Fruit fly (Drosophila melanogaster) whole organism, embryonic: Measurements from ENCODE around the gene CG12289.

Experiments used
- Abd-B ChIP-seq: fragments of 200-800 bp; sonication (Bioruptor generic); optimal IDR thresholded peaks from 2 replicates; lab custom pipeline; 2018; ENCODE audit warnings: missing biosample characterization, mild to moderate bottlenecking, missing genetic modification characterization, moderate library complexity
- CG10959 ChIP-seq: fragments of 200-800 bp; sonication (Bioruptor generic); IDR thresholded peaks from 2 replicates; pipeline ENCODE4 v1.3.6; 2022; ENCODE audit warnings: missing biosample characterization, missing genetic modification characterization
- CG12744 ChIP-seq: fragments of 200-800 bp; sonication (Bioruptor generic); optimal IDR thresholded peaks from 2 replicates; lab custom pipeline; 2016; ENCODE audit warnings: missing biosample characterization, missing genetic modification characterization
- CG12769 ChIP-seq: fragments of 200-800 bp; sonication (Bioruptor generic); optimal IDR thresholded peaks from 2 replicates; lab custom pipeline; 2019; ENCODE audit warnings: missing biosample characterization, mild to moderate bottlenecking, missing genetic modification characterization, moderate library complexity
- CG14050 ChIP-seq: fragments of 200-800 bp; sonication (Bioruptor generic); IDR thresholded peaks from 3 replicates; pipeline ENCODE4 v1.3.6; 2022; ENCODE audit warnings: missing biosample characterization, missing genetic modification characterization
- CG17328 ChIP-seq: fragments of 200-800 bp; sonication (Bioruptor generic); IDR thresholded peaks from 2 replicates; pipeline ENCODE4 v1.3.6; 2022; ENCODE audit warnings: missing biosample characterization, missing genetic modification characterization
- CG17359 ChIP-seq: fragments of 200-800 bp; sonication (Bioruptor generic); optimal IDR thresholded peaks from 3 replicates; lab custom pipeline; 2018; ENCODE audit warnings: missing biosample characterization, mild to moderate bottlenecking, missing genetic modification characterization, moderate library complexity
- CG2129 ChIP-seq: fragments of 200-800 bp; sonication (Bioruptor generic); IDR thresholded peaks from 2 replicates; pipeline ENCODE4 v1.3.6; 2022; ENCODE audit warnings: missing biosample characterization, missing genetic modification characterization; ENCODE audit not compliant: partially characterized antibody
- CG30020 ChIP-seq: fragments of 200-800 bp; optimal IDR thresholded peaks from 2 replicates; lab custom pipeline; 2019; ENCODE audit warnings: missing biosample characterization, mild to moderate bottlenecking, missing genetic modification characterization, moderate library complexity
- CG31224 ChIP-seq: fragments of 200-800 bp; sonication (Bioruptor generic); IDR thresholded peaks from 2 replicates; pipeline ENCODE4 v1.3.6; 2022; ENCODE audit warnings: missing biosample characterization, missing genetic modification characterization
- CG43689 ChIP-seq: fragments of 200-800 bp; sonication (Bioruptor generic); IDR thresholded peaks from 2 replicates; pipeline ENCODE4 v1.3.6; 2022; ENCODE audit warnings: missing biosample characterization, missing genetic modification characterization
- CG4820 ChIP-seq: fragments of 200-800 bp; sonication (Bioruptor generic); optimal IDR thresholded peaks from 3 replicates; lab custom pipeline; 2016; ENCODE audit warnings: missing biosample characterization, missing genetic modification characterization
- CG4854 ChIP-seq: fragments of 200-800 bp; sonication (Bioruptor generic); optimal IDR thresholded peaks from 2 replicates; lab custom pipeline; 2016; ENCODE audit warnings: missing biosample characterization, missing genetic modification characterization, inconsistent platforms
- CG6654 ChIP-seq: fragments of 200-800 bp; sonication (Bioruptor generic); optimal IDR thresholded peaks from 2 replicates; lab custom pipeline; 2017; ENCODE audit warnings: missing biosample characterization, mild to moderate bottlenecking, missing genetic modification characterization
- CG9609 ChIP-seq: fragments of 200-800 bp; sonication (Bioruptor generic); optimal IDR thresholded peaks from 3 replicates; lab custom pipeline; 2016; ENCODE audit warnings: missing biosample characterization, missing genetic modification characterization
- CkIIα-i1 ChIP-seq: fragments of 200-800 bp; sonication (Bioruptor generic); IDR thresholded peaks from 2 replicates; pipeline ENCODE4 v1.3.6; 2022; ENCODE audit warnings: missing biosample characterization, missing genetic modification characterization
- D19B ChIP-seq: fragments of 200-800 bp; sonication (Bioruptor generic); optimal IDR thresholded peaks from 2 replicates; lab custom pipeline; 2017; ENCODE audit warnings: missing biosample characterization, mild to moderate bottlenecking, missing genetic modification characterization
- Dek ChIP-seq: fragments of 200-800 bp; sonication (Bioruptor generic); optimal IDR thresholded peaks from 3 replicates; lab custom pipeline; 2019; ENCODE audit warnings: missing biosample characterization, mild to moderate bottlenecking, missing genetic modification characterization, moderate library complexity
- Drgx ChIP-seq: fragments of 200-800 bp; sonication (Bioruptor generic); IDR thresholded peaks from 2 replicates; pipeline ENCODE4 v1.3.6; 2022; ENCODE audit warnings: missing biosample characterization, missing genetic modification characterization
- Eip74EF ChIP-seq, 2 experiments: fragments of 200-800 bp in 1 of 2; fragments of >200 bp in 1 of 2; sonication (Bioruptor generic) in 1 of 2; optimal IDR thresholded peaks; 2 replicates each; lab custom pipeline; 2017 to 2019; ENCODE audit warnings: missing biosample characterization in 2 of 2, missing genetic modification characterization in 2 of 2, mild to moderate bottlenecking in 1 of 2, moderate library complexity in 1 of 2
- H2.0 ChIP-seq: fragments of 200-800 bp; sonication (Bioruptor generic); IDR thresholded peaks from 2 replicates; pipeline ENCODE4 v1.3.6; 2022; ENCODE audit warnings: missing biosample characterization, missing genetic modification characterization
- Hsf ChIP-seq: fragments of 200-800 bp; sonication (Bioruptor generic); optimal IDR thresholded peaks from 3 replicates; lab custom pipeline; 2016; ENCODE audit warnings: missing biosample characterization, missing genetic modification characterization
- Lpt ChIP-seq: fragments of >200 bp; optimal IDR thresholded peaks from 2 replicates; lab custom pipeline; 2018; ENCODE audit warnings: missing biosample characterization, missing genetic modification characterization
- Pdp1 ChIP-seq, 2 experiments: fragments of 200-800 bp; sonication (Bioruptor generic); optimal IDR thresholded peaks; 3 replicates each; lab custom pipeline; 2016; ENCODE audit warnings: missing biosample characterization in 2 of 2, missing genetic modification characterization in 2 of 2, mild to moderate bottlenecking in 1 of 2, moderate library complexity in 1 of 2
- Side ChIP-seq: fragments of 200-800 bp; sonication (Bioruptor generic); optimal IDR thresholded peaks from 2 replicates; lab custom pipeline; 2016; ENCODE audit warnings: missing biosample characterization, missing genetic modification characterization
- Six4 ChIP-seq: fragments of 200-800 bp; sonication (Bioruptor generic); optimal IDR thresholded peaks from 2 replicates; lab custom pipeline; 2016; ENCODE audit warnings: missing biosample characterization, missing genetic modification characterization
- Tbp ChIP-seq: fragments of >200 bp; optimal IDR thresholded peaks from 2 replicates; lab custom pipeline; 2018; ENCODE audit warnings: missing biosample characterization, missing genetic modification characterization
- Usf ChIP-seq: fragments of 200-800 bp; sonication (Bioruptor generic); optimal IDR thresholded peaks from 2 replicates; lab custom pipeline; 2017; ENCODE audit warnings: missing genotype, missing biosample characterization, missing genetic modification characterization
- Vsx1 ChIP-seq: fragments of 200-800 bp; sonication (Bioruptor generic); optimal IDR thresholded peaks from 2 replicates; lab custom pipeline; 2017; ENCODE audit warnings: missing biosample characterization, mild to moderate bottlenecking, missing genetic modification characterization, missing genetic modification reagents
- bbx ChIP-seq: fragments of 200-800 bp; sonication (Bioruptor generic); IDR thresholded peaks from 2 replicates; pipeline ENCODE4 v1.3.6; 2022; ENCODE audit warnings: missing biosample characterization, missing genetic modification characterization; ENCODE audit not compliant: partially characterized antibody
- cwo ChIP-seq: fragments of 200-800 bp; sonication (Bioruptor generic); optimal IDR thresholded peaks from 3 replicates; lab custom pipeline; 2017; ENCODE audit warnings: missing biosample characterization, missing genetic modification characterization, mild to moderate bottlenecking, moderate library complexity, missing genetic modification reagents
- disco-r ChIP-seq: fragments of 200-800 bp; sonication (Bioruptor generic); optimal IDR thresholded peaks from 2 replicates; lab custom pipeline; 2016; ENCODE audit warnings: missing biosample characterization, missing genetic modification characterization
- dpn ChIP-seq, 2 experiments: fragments of 200-800 bp; sonication (Bioruptor generic); optimal IDR thresholded peaks; 3 replicates each; lab custom pipeline; 2016; ENCODE audit warnings: missing biosample characterization in 2 of 2, missing genetic modification characterization in 2 of 2
- emc ChIP-seq: fragments of 200-800 bp; sonication (Bioruptor generic); optimal IDR thresholded peaks from 2 replicates; lab custom pipeline; 2016; ENCODE audit warnings: missing biosample characterization, missing genetic modification characterization
- eyg ChIP-seq: fragments of 200-800 bp; sonication (Bioruptor generic); optimal IDR thresholded peaks from 3 replicates; lab custom pipeline; 2016; ENCODE audit warnings: missing biosample characterization, missing genetic modification characterization
- fd64A ChIP-seq: fragments of 200-800 bp; sonication (Bioruptor generic); optimal IDR thresholded peaks from 3 replicates; lab custom pipeline; 2018; ENCODE audit warnings: missing biosample characterization, mild to moderate bottlenecking, missing genetic modification characterization
- jumu ChIP-seq: fragments of 200-800 bp; sonication (Bioruptor generic); optimal IDR thresholded peaks from 3 replicates; lab custom pipeline; 2016; ENCODE audit warnings: missing biosample characterization, missing genetic modification characterization
- kah ChIP-seq: fragments of 200-800 bp; sonication (Bioruptor generic); optimal IDR thresholded peaks from 2 replicates; lab custom pipeline; 2018; ENCODE audit warnings: missing biosample characterization, mild to moderate bottlenecking, missing genetic modification characterization
- lab ChIP-seq: fragments of 200-800 bp; sonication (Bioruptor generic); optimal IDR thresholded peaks from 3 replicates; lab custom pipeline; 2017; ENCODE audit warnings: missing biosample characterization, missing genetic modification characterization, mild to moderate bottlenecking, moderate library complexity, missing genetic modification reagents
- nmo ChIP-seq: fragments of 200-800 bp; sonication (Bioruptor generic); optimal IDR thresholded peaks from 2 replicates; lab custom pipeline; 2018; ENCODE audit warnings: missing biosample characterization, mild to moderate bottlenecking, missing genetic modification characterization, moderate library complexity
- onecut ChIP-seq: fragments of 200-800 bp; sonication (Bioruptor generic); IDR thresholded peaks from 2 replicates; pipeline ENCODE4 v1.3.6; 2022; ENCODE audit warnings: missing biosample characterization, missing genetic modification characterization
- pb ChIP-seq: fragments of 200-800 bp; sonication (Bioruptor generic); optimal IDR thresholded peaks from 3 replicates; lab custom pipeline; 2016; ENCODE audit warnings: missing biosample characterization, missing genetic modification characterization
- slp2 ChIP-seq: fragments of 200-800 bp; sonication (Bioruptor generic); optimal IDR thresholded peaks from 2 replicates; lab custom pipeline; 2016; ENCODE audit warnings: missing biosample characterization, missing genetic modification characterization
- so ChIP-seq: fragments of 200-800 bp; sonication (Bioruptor generic); IDR thresholded peaks from 3 replicates; pipeline ENCODE4 v1.3.6; 2022; ENCODE audit warnings: missing biosample characterization, missing genetic modification characterization
- ssp ChIP-seq: fragments of 200-800 bp; sonication (Bioruptor generic); IDR thresholded peaks from 2 replicates; pipeline ENCODE4 v1.3.6; 2022; ENCODE audit warnings: missing biosample characterization, missing genetic modification characterization
- tll ChIP-seq, 2 experiments: fragments of 200-800 bp in 1 of 2; fragments of >200 bp in 1 of 2; sonication (Bioruptor generic) in 1 of 2; optimal IDR thresholded peaks; 2 replicates each; lab custom pipeline; 2017 to 2019; ENCODE audit warnings: missing biosample characterization in 2 of 2, missing genetic modification characterization in 2 of 2, mild to moderate bottlenecking in 1 of 2, moderate library complexity in 1 of 2
- tx ChIP-seq: fragments of 200-800 bp; sonication (Bioruptor generic); optimal IDR thresholded peaks from 2 replicates; lab custom pipeline; 2016; ENCODE audit warnings: missing biosample characterization, missing genetic modification characterization
- vnd ChIP-seq: fragments of 200-800 bp; sonication (Bioruptor generic); IDR thresholded peaks from 3 replicates; pipeline ENCODE4 v1.3.6; 2022; ENCODE audit warnings: missing biosample characterization, missing genetic modification characterization; ENCODE audit not compliant: partially characterized antibody
- yki ChIP-seq: fragments of >200 bp; optimal IDR thresholded peaks from 3 replicates; lab custom pipeline; 2018
- zen2 ChIP-seq: fragments of 200-800 bp; sonication (Bioruptor generic); IDR thresholded peaks from 3 replicates; pipeline ENCODE4 v1.3.6; 2022; ENCODE audit warnings: missing biosample characterization, missing genetic modification characterization; ENCODE audit not compliant: partially characterized antibody

CG12289 gene

DNA sequence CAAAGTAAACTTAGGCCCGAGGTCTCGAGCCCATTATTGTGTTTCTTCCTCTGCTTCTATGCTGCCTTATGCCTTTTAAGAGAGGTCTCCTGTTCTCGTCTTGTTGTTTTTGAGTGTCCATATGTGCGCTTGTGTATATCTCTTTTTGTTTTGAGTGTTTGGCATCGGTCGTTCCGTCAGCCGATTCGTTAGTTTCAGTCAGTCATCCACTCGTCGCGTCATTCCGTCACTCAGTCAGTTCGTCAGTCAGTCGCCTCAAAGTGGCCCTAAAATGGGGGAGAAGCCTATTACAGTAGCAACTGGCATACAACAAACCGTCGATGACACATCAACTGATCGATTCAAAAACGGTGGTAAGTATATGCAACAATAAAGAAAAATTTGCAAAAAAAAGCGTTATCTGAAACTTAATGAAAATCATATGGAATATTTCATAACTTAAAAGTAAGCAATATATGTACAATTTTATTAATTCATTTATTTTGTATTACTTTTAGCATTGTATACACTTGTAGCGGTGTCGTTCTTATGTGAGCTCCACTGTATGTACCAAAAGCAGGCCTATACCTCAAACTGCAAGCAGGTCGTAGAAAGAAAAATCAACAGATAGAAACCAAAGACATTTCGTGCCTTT, 40.1 kb downstream of the CG12289 start (continued):
- TF ChIP-seq D19B: peak; percentile 65
- TF ChIP-seq emc (GFP tag; lab: Kevin White, UChicago): peak; percentile 43
- peak; percentile 96 for TF ChIP-seq nmo (GFP tag; lab: Kevin White, UChicago)
- peak; percentile 90 for TF ChIP-seq ssp (GFP tag; lab: Robert Waterston, UW)
- TF ChIP-seq CG4820 (GFP tag; lab: Kevin White, UChicago): peak; percentile 95
- no peak for TF ChIP-seq zen2
- peak; percentile 93 for TF ChIP-seq tx (GFP tag; lab: Kevin White, UChicago)
- TF ChIP-seq CG31224: peak; percentile 68
- peak; percentile 56 for TF ChIP-seq pb
- TF ChIP-seq bbx: no peak
- TF ChIP-seq H2.0: peak; percentile 98
- peak; percentile 91 for TF ChIP-seq kah
- TF ChIP-seq CG4854 (GFP tag; lab: Kevin White, UChicago): peak; percentile 76
- TF ChIP-seq onecut (GFP tag; lab: Robert Waterston, UW): peak; percentile 92
- peak; percentile 81 for TF ChIP-seq fd64A (GFP tag; lab: Kevin White, UChicago)
- peak; percentile 86 for TF ChIP-seq Usf (GFP tag; lab: Kevin White, UChicago)
- TF ChIP-seq CG2129: no peak
- no peak for TF ChIP-seq Tbp (GFP tag; lab: Kevin White, UChicago)
- peak; percentile 69 for TF ChIP-seq Drgx (GFP tag; lab: Robert Waterston, UW)
- peak; percentile 75 for TF ChIP-seq Side (GFP tag; lab: Kevin White, UChicago)
- peak; percentile 86 for TF ChIP-seq CG6654 (GFP tag; lab: Kevin White, UChicago)
- TF ChIP-seq CG30020 (tag; lab: Kevin White, UChicago): peak; percentile 76
- peak; percentile 84 for TF ChIP-seq cwo (GFP tag; lab: Kevin White, UChicago)
- TF ChIP-seq CkIIα-i1: peak; percentile 81
- TF ChIP-seq CG43689 (GFP tag; lab: Robert Waterston, UW): peak; percentile 96
- TF ChIP-seq eyg (GFP tag; lab: Kevin White, UChicago): peak; percentile 32
- TF ChIP-seq yki (lab: Kevin White, UChicago): no peak
- peak; percentile 90 for TF ChIP-seq CG12744 (GFP tag; lab: Kevin White, UChicago)
- TF ChIP-seq slp2 (GFP tag; lab: Kevin White, UChicago): peak; percentile 92
- TF ChIP-seq Six4 (GFP tag; lab: Kevin White, UChicago): peak; percentile 93
- TF ChIP-seq CG12769 (tag; lab: Kevin White, UChicago): peak; percentile 94
- peak; percentile 90 for TF ChIP-seq lab (GFP tag; lab: Kevin White, UChicago)
- peak; percentile 99 for TF ChIP-seq CG17328 (GFP tag; lab: Robert Waterston, UW)
- TF ChIP-seq jumu (GFP tag; lab: Kevin White, UChicago): peak; percentile 76
- peak; percentile 96 for TF ChIP-seq CG17359 (tag; lab: Kevin White, UChicago)
- peak in 1 of 2 experiments; percentile 93 for TF ChIP-seq Eip74EF (GFP tag; optimal IDR thresholded peaks at IDR 0.05; lab: Kevin White, UChicago)
- TF ChIP-seq Hsf (GFP tag; lab: Kevin White, UChicago): peak; percentile 92
- peak in 1 of 2 experiments; percentile 29 for TF ChIP-seq tll (GFP tag; optimal IDR thresholded peaks at IDR 0.05; lab: Kevin White, UChicago)
- TF ChIP-seq Dek: peak; percentile 88
- peak; percentile 97 for TF ChIP-seq so
- peak; percentile 97 for TF ChIP-seq CG14050 (GFP tag; lab: Robert Waterston, UW)
- TF ChIP-seq vnd (GFP tag; lab: Robert Waterston, UW): no peak
- peak; percentile 94 for TF ChIP-seq CG9609 (GFP tag; lab: Kevin White, UChicago)
- peak; percentile 89 for TF ChIP-seq Vsx1 (GFP tag; lab: Kevin White, UChicago)
- peak; percentile 84 to 91 for TF ChIP-seq dpn (GFP tag; optimal IDR thresholded peaks at IDR 0.05; lab: Kevin White, UChicago)
- peak; percentile 53 for TF ChIP-seq disco-r (GFP tag; lab: Kevin White, UChicago)
- TF ChIP-seq Abd-B (GFP tag; lab: Kevin White, UChicago): peak; percentile 94
- peak; percentile 78 to 86 for TF ChIP-seq Pdp1 (GFP tag; optimal IDR thresholded peaks at IDR 0.05; lab: Kevin White, UChicago)
- TF ChIP-seq Lpt (GFP tag; lab: Kevin White, UChicago): no peak
- TF ChIP-seq CG10959 (GFP tag; lab: Robert Waterston, UW): peak; percentile 94
